Fruit fly (Drosophila melanogaster) whole organism, pupa: Measurements from ENCODE around the gene Prx1.

Experiments used
- CG10348 ChIP-seq: fragments of 200-800 bp; sonication (Bioruptor generic); IDR thresholded peaks from 2 replicates; pipeline ENCODE4 v1.3.6; 2022; ENCODE audit warnings: missing biosample characterization, missing genetic modification characterization
- CG34367 ChIP-seq: fragments of 200-800 bp; sonication (Bioruptor generic); optimal IDR thresholded peaks from 2 replicates; lab custom pipeline; 2018; ENCODE audit warnings: missing biosample characterization, mild to moderate bottlenecking, missing genetic modification characterization
- Pif1A ChIP-seq: fragments of 200-800 bp; sonication (Bioruptor generic); optimal IDR thresholded peaks from 3 replicates; lab custom pipeline; 2016; ENCODE audit warnings: missing biosample characterization, missing genetic modification characterization
- rn ChIP-seq: fragments of 200-800 bp; sonication (Bioruptor generic); IDR thresholded peaks from 2 replicates; pipeline ENCODE4 v1.3.6; 2022; ENCODE audit warnings: missing biosample characterization, missing genetic modification characterization

dm6 chr3L:15223761-15224160 lies 16.1 kb downstream of the Prx1 start:
- TF ChIP-seq Pif1A (GFP tag; lab: Kevin White, UChicago): no peak
- no peak for TF ChIP-seq CG34367 (tag; lab: Kevin White, UChicago)
- TF ChIP-seq rn (GFP tag; lab: Robert Waterston, UW): no peak
- no peak for TF ChIP-seq CG10348 (GFP tag; lab: Robert Waterston, UW)
